Fruit fly (Drosophila melanogaster) whole organism, embryonic: ENCODE measurements around the gene Cat.

Experiments
- CG13296 ChIP-seq: fragments of 200-800 bp; sonication (Bioruptor generic); optimal IDR thresholded peaks from 3 replicates; lab custom pipeline; 2018; ENCODE audit warnings: missing biosample characterization, mild to moderate bottlenecking, missing genetic modification characterization
- CG2120 ChIP-seq: fragments of 200-800 bp; sonication (Bioruptor generic); optimal IDR thresholded peaks from 3 replicates; lab custom pipeline; 2016; ENCODE audit warnings: missing biosample characterization, missing genetic modification characterization
- CG2678 ChIP-seq: fragments of 200-800 bp; sonication (Bioruptor generic); optimal IDR thresholded peaks from 3 replicates; lab custom pipeline; 2019; ENCODE audit warnings: missing biosample characterization, mild to moderate bottlenecking, missing genetic modification characterization, moderate library complexity
- CG4820 ChIP-seq: fragments of 200-800 bp; sonication (Bioruptor generic); optimal IDR thresholded peaks from 3 replicates; lab custom pipeline; 2016; ENCODE audit warnings: missing biosample characterization, missing genetic modification characterization
- Dfd ChIP-seq, 2 experiments: fragments of >200 bp; optimal IDR thresholded peaks; 2 replicates each; lab custom pipeline; 2017; ENCODE audit warnings: missing biosample characterization in 2 of 2, missing genetic modification characterization in 2 of 2
- Dip2 ChIP-seq: fragments of 200-800 bp; sonication (Bioruptor generic); IDR thresholded peaks from 2 replicates; pipeline ENCODE4 v1.3.6; 2022; ENCODE audit warnings: missing biosample characterization, missing genetic modification characterization
- Dref ChIP-seq: fragments of 200-800 bp; sonication (Bioruptor generic); IDR thresholded peaks from 2 replicates; pipeline ENCODE4 v1.3.6; 2022; ENCODE audit warnings: missing biosample characterization, missing genetic modification characterization
- ken ChIP-seq: fragments of 200-800 bp; sonication (Bioruptor generic); IDR thresholded peaks from 3 replicates; pipeline ENCODE4 v1.3.6; 2022; ENCODE audit warnings: missing biosample characterization, missing genetic modification characterization
- rib ChIP-seq: fragments of 200-800 bp; sonication (Bioruptor generic); IDR thresholded peaks from 2 replicates; pipeline ENCODE4 v1.3.6; 2022; ENCODE audit warnings: missing biosample characterization, missing genetic modification characterization

dm6 chr3L:18812141-18812736 lies 10.2 kb upstream of the Cat start:
- TF ChIP-seq CG2678 (tag; lab: Kevin White, UChicago) (no peak), ken (GFP tag; lab: Robert Waterston, UW) (no peak), CG13296 (GFP tag; lab: Kevin White, UChicago) (no peak), CG4820 (GFP tag; lab: Kevin White, UChicago) (no peak), Dref (GFP tag; lab: Robert Waterston, UW) (no peak), Dip2 (GFP tag; lab: Robert Waterston, UW) (no peak), CG2120 (GFP tag; lab: Kevin White, UChicago) (no peak), rib (GFP tag; lab: Robert Waterston, UW) (no peak), Dfd (GFP tag; optimal IDR thresholded peaks at IDR 0.05; lab: Kevin White, UChicago) (no peak)
